Fruit fly (Drosophila melanogaster) S2 (cell line): ENCODE results near the gene Ilk.

Experiments used
- CG8478 ChIP-seq: fragments of >200 bp; optimal IDR thresholded peaks from 2 replicates; lab custom pipeline; 2018
- CTCF ChIP-seq, 2 experiments: fragments of >200 bp; optimal IDR thresholded peaks; 2 replicates each; lab custom pipeline; 2018

Gene Ilk

dm6 chr3L:21216697-21217291 is at the start of gene Ilk, which contains the start of gene Trmt112:
Gene Ilk (plus strand): TSS chr3L:21216901.
Gene Trmt112 (minus strand): TSS chr3L:21216839.
- TF ChIP-seq CG8478 (no peak), CTCF (optimal IDR thresholded peaks at IDR 0.05; lab: Kevin White, UChicago) (peak in 1 of 2 experiments; percentile 4)

dm6 chr3L:21171905-21172304 is 44.8 kb upstream of the Ilk start, which contains the start of gene Ac78C:
Gene Ac78C (minus strand): TSS chr3L:21171930.
- TF ChIP-seq CTCF (optimal IDR thresholded peaks at IDR 0.05; lab: Kevin White, UChicago) (no peak), CG8478 (no peak)

dm6 chr3L:21172527-21173253 is 44.0 kb upstream of the Ilk start, which contains the start of the genes chb and AsnS:
Gene chb (plus strand): TSS chr3L:21172853.
Gene AsnS (plus strand): TSS chr3L:21173118.
- TF ChIP-seq CTCF (optimal IDR thresholded peaks at IDR 0.05; lab: Kevin White, UChicago) = no peak
- no peak for TF ChIP-seq CG8478

- no peak for TF ChIP-seq CG8478
- TF ChIP-seq CTCF (optimal IDR thresholded peaks at IDR 0.05; lab: Kevin White, UChicago) = no peak
These were observed 41.7 kb upstream of the Ilk start for dm6 chr3L:21174962-21175361.

dm6 chr3L:21175531-21176271 is 41.0 kb upstream of the Ilk start:
- TF ChIP-seq CTCF (optimal IDR thresholded peaks at IDR 0.05; lab: Kevin White, UChicago) (no peak), CG8478 (no peak)

- no peak for TF ChIP-seq CTCF (optimal IDR thresholded peaks at IDR 0.05; lab: Kevin White, UChicago)
- no peak for TF ChIP-seq CG8478
These were observed 40.3 kb upstream of the Ilk start for dm6 chr3L:21176276-21176934.

dm6 chr3L:21176935-21177581 is 39.6 kb upstream of the Ilk start:
- TF ChIP-seq CG8478 (no peak), CTCF (optimal IDR thresholded peaks at IDR 0.05; lab: Kevin White, UChicago) (no peak)

dm6 chr3L:21185622-21186021 is 31.1 kb upstream of the Ilk start:
- no peak for TF ChIP-seq CG8478
- no peak for TF ChIP-seq CTCF (optimal IDR thresholded peaks at IDR 0.05; lab: Kevin White, UChicago)

- TF ChIP-seq CG8478 (no peak), CTCF (optimal IDR thresholded peaks at IDR 0.05; lab: Kevin White, UChicago) (no peak)
These were observed 30.2 kb upstream of the Ilk start for dm6 chr3L:21186487-21186886.

dm6 chr3L:21192024-21192423 is 24.7 kb upstream of the Ilk start:
- TF ChIP-seq CG8478 (no peak), CTCF (optimal IDR thresholded peaks at IDR 0.05; lab: Kevin White, UChicago) (no peak)

- no peak for TF ChIP-seq CTCF (optimal IDR thresholded peaks at IDR 0.05; lab: Kevin White, UChicago)
- TF ChIP-seq CG8478 = no peak
These were observed 23.5 kb upstream of the Ilk start, which contains the start of gene CG42337 for dm6 chr3L:21193170-21193569. Gene CG42337 (minus strand): TSS chr3L:21193363.

- TF ChIP-seq CTCF (optimal IDR thresholded peaks at IDR 0.05; lab: Kevin White, UChicago) (no peak), CG8478 (no peak)
These were observed 22.2 kb upstream of the Ilk start for dm6 chr3L:21194392-21194925.

dm6 chr3L:21196563-21196962 is 20.1 kb upstream of the Ilk start, which contains the start of the genes Targ3 and park:
Gene Targ3 (plus strand): TSS chr3L:21196831.
Gene park (minus strand): TSS chr3L:21196853.
- TF ChIP-seq CTCF (optimal IDR thresholded peaks at IDR 0.05; lab: Kevin White, UChicago) (no peak), CG8478 (no peak)

- TF ChIP-seq CG8478 (no peak), CTCF (optimal IDR thresholded peaks at IDR 0.05; lab: Kevin White, UChicago) (no peak)
These were observed 16.1 kb upstream of the Ilk start for dm6 chr3L:21200587-21200986.
